Worm (Caenorhabditis elegans) whole organism, early embryonic: ENCODE measurements around the gene daf-14.

ENCODE experiments used
- B0310.2 ChIP-seq: sonication (generic microtip); optimal IDR thresholded peaks from 2 replicates; lab custom pipeline; 2016; ENCODE audit warnings: mild to moderate bottlenecking, missing genetic modification characterization, missing compliant biosample characterization
- F13C5.2 ChIP-seq: sonication (generic microtip); optimal IDR thresholded peaks from 2 replicates; lab custom pipeline; 2017; ENCODE audit warnings: mild to moderate bottlenecking, missing genetic modification characterization, inconsistent platforms, missing compliant biosample characterization
- aly-1 ChIP-seq: sonication (generic microtip); optimal IDR thresholded peaks from 2 replicates; lab custom pipeline; 2016; ENCODE audit warnings: missing genetic modification characterization, missing compliant biosample characterization
- ama-1 ChIP-seq: fragments of 150-350 bp; optimal IDR thresholded peaks from 2 replicates; lab custom pipeline; 2014
- ceh-13 ChIP-seq: fragments of 200-800 bp; sonication (Bioruptor generic); optimal IDR thresholded peaks from 2 replicates; lab custom pipeline; 2018; ENCODE audit warnings: mild to moderate bottlenecking, missing genetic modification characterization, missing compliant biosample characterization
- ceh-36 ChIP-seq: sonication (generic microtip); optimal IDR thresholded peaks from 2 replicates; lab custom pipeline; 2016; ENCODE audit warnings: missing genetic modification characterization, inconsistent platforms, missing compliant biosample characterization
- ets-7 ChIP-seq: sonication (generic microtip); optimal IDR thresholded peaks from 2 replicates; lab custom pipeline; 2016; ENCODE audit warnings: missing genotype, missing genetic modification characterization, missing compliant biosample characterization
- flt-1 ChIP-seq: fragments of 200-800 bp; sonication (Bioruptor generic); IDR thresholded peaks from 2 replicates; pipeline ENCODE4 v1.3.6; 2022; ENCODE audit warnings: missing genetic modification characterization, missing compliant biosample characterization
- hmbx-1 ChIP-seq: sonication (generic microtip); optimal IDR thresholded peaks from 2 replicates; lab custom pipeline; 2016; ENCODE audit warnings: mild to moderate bottlenecking, missing genetic modification characterization, missing compliant biosample characterization
- hmg-4 ChIP-seq: fragments of 200-800 bp; sonication (Bioruptor generic); optimal IDR thresholded peaks from 2 replicates; lab custom pipeline; 2018; ENCODE audit warnings: mild to moderate bottlenecking, missing genetic modification characterization, missing compliant biosample characterization
- hnd-1 ChIP-seq: sonication (generic microtip); optimal IDR thresholded peaks from 2 replicates; lab custom pipeline; 2016; ENCODE audit warnings: missing genetic modification characterization, missing compliant biosample characterization
- pes-1 ChIP-seq: fragments of 200-800 bp; sonication (Bioruptor generic); IDR thresholded peaks from 2 replicates; pipeline ENCODE4 v1.3.6; 2022; ENCODE audit warnings: missing genetic modification reagents, missing genetic modification characterization, missing compliant biosample characterization
- scrt-1 ChIP-seq: fragments of 200-800 bp; sonication (Bioruptor generic); IDR thresholded peaks from 2 replicates; pipeline ENCODE4 v1.3.6; 2022; ENCODE audit warnings: missing genetic modification characterization, missing compliant biosample characterization
- sea-1 ChIP-seq: fragments of 200-800 bp; sonication (Bioruptor generic); conservative IDR thresholded peaks from 2 replicates; pipeline ENCODE4 v1.3.6; 2022; ENCODE audit warnings: missing genetic modification characterization, missing compliant biosample characterization
- tbx-11 ChIP-seq: fragments of 200-800 bp; sonication (Bioruptor generic); IDR thresholded peaks from 2 replicates; pipeline ENCODE4 v1.3.6; 2022; ENCODE audit warnings: missing genetic modification characterization, missing compliant biosample characterization
- tbx-37 ChIP-seq: fragments of 200-800 bp; sonication (Bioruptor generic); conservative IDR thresholded peaks from 2 replicates; pipeline ENCODE4 v1.3.6; 2022; ENCODE audit warnings: missing genetic modification reagents, missing genetic modification characterization, missing compliant biosample characterization
- tra-4 ChIP-seq: sonication (generic microtip); optimal IDR thresholded peaks from 2 replicates; lab custom pipeline; 2017; ENCODE audit warnings: missing genetic modification characterization, missing compliant biosample characterization

daf-14 gene

ce11 chrIV:10251764-10252163, 1.3 kb downstream of the daf-14 start:
- TF ChIP-seq aly-1 (tag; lab: Kevin White, UChicago) = no peak
- no peak for TF ChIP-seq sea-1 (GFP tag; lab: Robert Waterston, UW)
- TF ChIP-seq ceh-36 (tag; lab: Kevin White, UChicago) = no peak
- no peak for TF ChIP-seq ets-7 (tag; lab: Kevin White, UChicago)
- no peak for TF ChIP-seq ama-1
- no peak for TF ChIP-seq hmg-4
- no peak for TF ChIP-seq tbx-11 (GFP tag; lab: Robert Waterston, UW)
- no peak for TF ChIP-seq F13C5.2
- no peak for TF ChIP-seq hmbx-1 (tag; lab: Kevin White, UChicago)
- no peak for TF ChIP-seq tbx-37 (GFP tag; lab: Robert Waterston, UW)
- TF ChIP-seq B0310.2 (tag; lab: Kevin White, UChicago) = no peak
- no peak for TF ChIP-seq flt-1
- TF ChIP-seq hnd-1 (tag; lab: Kevin White, UChicago) = no peak
- TF ChIP-seq ceh-13 = no peak
- no peak for TF ChIP-seq tra-4 (tag; lab: Kevin White, UChicago)
- TF ChIP-seq scrt-1 (GFP tag; lab: Robert Waterston, UW) = no peak
- TF ChIP-seq pes-1 (GFP tag; lab: Robert Waterston, UW) = no peak

- no peak for TF ChIP-seq hmbx-1 (tag; lab: Kevin White, UChicago)
- TF ChIP-seq B0310.2 (tag; lab: Kevin White, UChicago) = no peak
- TF ChIP-seq tra-4 (tag; lab: Kevin White, UChicago) = no peak
- no peak for TF ChIP-seq aly-1 (tag; lab: Kevin White, UChicago)
- TF ChIP-seq scrt-1 (GFP tag; lab: Robert Waterston, UW) = no peak
- no peak for TF ChIP-seq sea-1 (GFP tag; lab: Robert Waterston, UW)
- no peak for TF ChIP-seq tbx-37 (GFP tag; lab: Robert Waterston, UW)
- no peak for TF ChIP-seq ceh-36 (tag; lab: Kevin White, UChicago)
- no peak for TF ChIP-seq ets-7 (tag; lab: Kevin White, UChicago)
- TF ChIP-seq hmg-4 = no peak
Measured at ce11 chrIV:10252350-10252792, 1.9 kb downstream of the daf-14 start.

ce11 chrIV:10252886-10253639, 2.6 kb downstream of the daf-14 start:
- TF ChIP-seq ceh-36 (tag; lab: Kevin White, UChicago) (no peak), hmg-4 (no peak), tra-4 (tag; lab: Kevin White, UChicago) (no peak), tbx-11 (GFP tag; lab: Robert Waterston, UW) (no peak), aly-1 (tag; lab: Kevin White, UChicago) (no peak), scrt-1 (GFP tag; lab: Robert Waterston, UW) (no peak), hnd-1 (tag; lab: Kevin White, UChicago) (no peak), flt-1 (no peak), sea-1 (GFP tag; lab: Robert Waterston, UW) (no peak), ceh-13 (no peak), ama-1 (no peak)

- TF ChIP-seq aly-1 (tag; lab: Kevin White, UChicago) (no peak), tbx-11 (GFP tag; lab: Robert Waterston, UW) (no peak), hmg-4 (no peak), ets-7 (tag; lab: Kevin White, UChicago) (no peak), sea-1 (GFP tag; lab: Robert Waterston, UW) (no peak), hmbx-1 (tag; lab: Kevin White, UChicago) (no peak), B0310.2 (tag; lab: Kevin White, UChicago) (no peak), pes-1 (GFP tag; lab: Robert Waterston, UW) (no peak), flt-1 (no peak), tbx-37 (GFP tag; lab: Robert Waterston, UW) (no peak), scrt-1 (GFP tag; lab: Robert Waterston, UW) (no peak), ceh-36 (tag; lab: Kevin White, UChicago) (no peak), hnd-1 (tag; lab: Kevin White, UChicago) (no peak), tra-4 (tag; lab: Kevin White, UChicago) (no peak), ama-1 (no peak), F13C5.2 (no peak), ceh-13 (no peak)
Measured at ce11 chrIV:10259557-10259956, 9.1 kb downstream of the daf-14 start, which contains the start of gene F01G10.9. TSS of gene F01G10.9 (minus strand) at chrIV:10259657.

ce11 chrIV:10261061-10261460, 10.6 kb downstream of the daf-14 start:
- no peak for TF ChIP-seq tra-4 (tag; lab: Kevin White, UChicago)
- no peak for TF ChIP-seq ceh-36 (tag; lab: Kevin White, UChicago)
- TF ChIP-seq hmbx-1 (tag; lab: Kevin White, UChicago) = no peak
- no peak for TF ChIP-seq tbx-37 (GFP tag; lab: Robert Waterston, UW)
- no peak for TF ChIP-seq aly-1 (tag; lab: Kevin White, UChicago)
- no peak for TF ChIP-seq flt-1
- no peak for TF ChIP-seq B0310.2 (tag; lab: Kevin White, UChicago)

ce11 chrIV:10262882-10263281, 12.5 kb downstream of the daf-14 start:
- TF ChIP-seq flt-1 = 0 out of 2 replicates have a peak, but pooled peaks have one; percentile 27

ce11 chrIV:10269137-10269933, 18.9 kb downstream of the daf-14 start, which contains the start of the genes nspd-7 and Y43C5A.2:
TSS of gene nspd-7 (minus strand) at chrIV:10269187.
TSS of gene Y43C5A.2 (plus strand) at chrIV:10269883.
- TF ChIP-seq sea-1 (GFP tag; lab: Robert Waterston, UW) (no peak), ceh-36 (tag; lab: Kevin White, UChicago) (no peak), tra-4 (tag; lab: Kevin White, UChicago) (no peak), F13C5.2 (no peak), ets-7 (tag; lab: Kevin White, UChicago) (no peak), tbx-37 (GFP tag; lab: Robert Waterston, UW) (no peak), B0310.2 (tag; lab: Kevin White, UChicago) (no peak), pes-1 (GFP tag; lab: Robert Waterston, UW) (no peak)
